Worm (Caenorhabditis elegans): ENCODE data around the gene str-45.
"Not testable (repeated sequence)": the region's sequence is repeated elsewhere in the genome, so short reads cannot be mapped to it uniquely, and the experiment has no call there.

- not testable (repeated sequence) for TF ChIP-seq ceh-36 (tag; optimal IDR thresholded peaks at IDR 0.05); tra-4 (tag; optimal IDR thresholded peaks at IDR 0.05); ama-1 (optimal IDR thresholded peaks at IDR 0.05); F13C5.2 (tag; optimal IDR thresholded peaks at IDR 0.05); tbx-37 (GFP tag; conservative IDR thresholded peaks at IDR 0.05); hmg-4 (GFP tag; optimal IDR thresholded peaks at IDR 0.05); B0310.2 (tag; optimal IDR thresholded peaks at IDR 0.05); ets-7 (tag; optimal IDR thresholded peaks at IDR 0.05); ceh-13 (GFP tag; optimal IDR thresholded peaks at IDR 0.05); pes-1 (GFP tag; IDR thresholded peaks at IDR 0.05); hmbx-1 (tag; optimal IDR thresholded peaks at IDR 0.05)
Observed at ce11 chrV:15115968-15116367, 42.8 kb upstream of the str-45 start, which contains the start of gene T01G5.8.
